Worm (Caenorhabditis elegans) whole organism, L3 larva: Measurements from ENCODE around the gene K02D10.2.
A peak's percentile ranks its signal among the peaks of the same experiment; 100 is the strongest.

Experiments used
- R02D3.7 ChIP-seq: fragments of 150-350 bp; optimal IDR thresholded peaks from 2 replicates; lab custom pipeline; 2014; ENCODE audit warnings: missing biosample characterization, missing genetic modification characterization
- aly-2 ChIP-seq: fragments of 150-350 bp; optimal IDR thresholded peaks from 2 replicates; lab custom pipeline; 2014; ENCODE audit warnings: missing biosample characterization, missing genetic modification characterization
- ama-1 ChIP-seq: fragments of 150-350 bp; optimal IDR thresholded peaks from 2 replicates; lab custom pipeline; 2018
- ceh-16 ChIP-seq: sonication (generic microtip); optimal IDR thresholded peaks from 2 replicates; lab custom pipeline; 2017; ENCODE audit warnings: missing biosample characterization, missing genetic modification characterization
- ceh-28 ChIP-seq: fragments of 150-350 bp; optimal IDR thresholded peaks from 2 replicates; lab custom pipeline; 2014; ENCODE audit warnings: missing biosample characterization, missing genetic modification reagents, missing genetic modification characterization
- ceh-82 ChIP-seq: fragments of 150-350 bp; optimal IDR thresholded peaks from 2 replicates; lab custom pipeline; 2014; ENCODE audit warnings: missing biosample characterization, missing genetic modification characterization
- ceh-9 ChIP-seq: sonication (generic microtip); optimal IDR thresholded peaks from 2 replicates; lab custom pipeline; 2018; ENCODE audit warnings: missing biosample characterization, missing genetic modification characterization
- daf-12 ChIP-seq: fragments of 150-350 bp; optimal IDR thresholded peaks from 2 replicates; lab custom pipeline; 2014; ENCODE audit warnings: missing biosample characterization, missing genetic modification reagents, missing genetic modification characterization
- egl-27 ChIP-seq: sonication (generic microtip); optimal IDR thresholded peaks from 4 replicates; lab custom pipeline; 2017; ENCODE audit warnings: missing biosample characterization, missing genetic modification reagents, missing genetic modification characterization
- egl-5 ChIP-seq: fragments of 150-350 bp; optimal IDR thresholded peaks from 2 replicates; lab custom pipeline; 2017; ENCODE audit warnings: missing biosample characterization, missing genetic modification reagents, missing genetic modification characterization, inconsistent platforms
- elt-1 ChIP-seq: fragments of 150-350 bp; optimal IDR thresholded peaks from 2 replicates; lab custom pipeline; 2014; ENCODE audit warnings: missing biosample characterization, missing genetic modification characterization
- elt-2 ChIP-seq: sonication (generic microtip); optimal IDR thresholded peaks from 2 replicates; lab custom pipeline; 2016; ENCODE audit warnings: missing genetic modification reagents, mild to moderate bottlenecking, missing genetic modification characterization, missing compliant biosample characterization
- elt-3 ChIP-seq, 3 experiments: fragments of 150-350 bp in 1 of 3; sonication (generic microtip) in 2 of 3; optimal IDR thresholded peaks; 2 replicates in 2 of 3; 4 replicates in 1 of 3; lab custom pipeline; 2014 to 2017; ENCODE audit warnings: missing biosample characterization in 3 of 3, missing genetic modification characterization in 3 of 3
- eor-1 ChIP-seq, 2 experiments: fragments of 150-350 bp; optimal IDR thresholded peaks; 2 replicates each; lab custom pipeline; 2014 to 2018; ENCODE audit warnings: missing biosample characterization in 2 of 2, missing genetic modification characterization in 2 of 2
- fkh-10 ChIP-seq: sonication (generic microtip); optimal IDR thresholded peaks from 2 replicates; lab custom pipeline; 2017; ENCODE audit warnings: missing biosample characterization, missing genetic modification reagents, missing genetic modification characterization
- fkh-2 ChIP-seq: fragments of 150-350 bp; optimal IDR thresholded peaks from 2 replicates; lab custom pipeline; 2014; ENCODE audit warnings: missing biosample characterization, missing genetic modification reagents, missing genetic modification characterization
- fos-1 ChIP-seq: fragments of 150-350 bp; optimal IDR thresholded peaks from 2 replicates; lab custom pipeline; 2014; ENCODE audit warnings: missing biosample characterization, missing genetic modification characterization
- hmg-11 ChIP-seq: sonication (generic microtip); optimal IDR thresholded peaks from 2 replicates; lab custom pipeline; 2016; ENCODE audit warnings: missing genetic modification characterization, missing compliant biosample characterization
- jun-1 ChIP-seq: fragments of 150-350 bp; optimal IDR thresholded peaks from 2 replicates; lab custom pipeline; 2014; ENCODE audit warnings: missing biosample characterization, missing genetic modification reagents, missing genetic modification characterization
- lin-15B ChIP-seq: fragments of 150-350 bp; optimal IDR thresholded peaks from 2 replicates; lab custom pipeline; 2014; ENCODE audit warnings: missing biosample characterization, missing genetic modification characterization
- lin-39 ChIP-seq: fragments of 150-350 bp; optimal IDR thresholded peaks from 2 replicates; lab custom pipeline; 2018; ENCODE audit warnings: missing biosample characterization, missing genetic modification reagents, missing genetic modification characterization
- lsy-12 ChIP-seq: sonication (generic microtip); optimal IDR thresholded peaks from 2 replicates; lab custom pipeline; 2016; ENCODE audit warnings: mild to moderate bottlenecking, missing genetic modification characterization, missing compliant biosample characterization
- mdl-1 ChIP-seq: fragments of 150-350 bp; optimal IDR thresholded peaks from 2 replicates; lab custom pipeline; 2014; ENCODE audit warnings: missing biosample characterization, missing genetic modification characterization
- nfya-1 ChIP-seq: sonication (generic microtip); optimal IDR thresholded peaks from 2 replicates; lab custom pipeline; 2017; ENCODE audit warnings: missing genetic modification characterization, mild to moderate bottlenecking, missing compliant biosample characterization, antibody characterized with exemption, moderate library complexity; ENCODE audit not compliant: insufficient read depth
- nhr-11 ChIP-seq: fragments of 150-350 bp; optimal IDR thresholded peaks from 2 replicates; lab custom pipeline; 2014; ENCODE audit warnings: missing biosample characterization, missing genetic modification characterization
- nhr-12 ChIP-seq: fragments of 150-350 bp; optimal IDR thresholded peaks from 2 replicates; lab custom pipeline; 2014; ENCODE audit warnings: missing biosample characterization, missing genetic modification characterization
- nhr-23 ChIP-seq: fragments of 150-350 bp; optimal IDR thresholded peaks from 2 replicates; lab custom pipeline; 2014; ENCODE audit warnings: missing biosample characterization, missing genetic modification reagents, missing genetic modification characterization
- nhr-237 ChIP-seq: fragments of 150-350 bp; optimal IDR thresholded peaks from 2 replicates; lab custom pipeline; 2014; ENCODE audit warnings: missing biosample characterization, missing genetic modification characterization
- nhr-25 ChIP-seq: sonication (generic microtip); optimal IDR thresholded peaks from 2 replicates; lab custom pipeline; 2017; ENCODE audit warnings: missing biosample characterization, missing genetic modification characterization
- nhr-28 ChIP-seq: fragments of 150-350 bp; optimal IDR thresholded peaks from 2 replicates; lab custom pipeline; 2014; ENCODE audit warnings: missing biosample characterization, missing genetic modification characterization
- nhr-43 ChIP-seq: sonication (generic microtip); optimal IDR thresholded peaks from 2 replicates; lab custom pipeline; 2016; ENCODE audit warnings: mild to moderate bottlenecking, missing genetic modification characterization, missing compliant biosample characterization; ENCODE audit not compliant: poor library complexity, severe bottlenecking
- nhr-67 ChIP-seq: fragments of 150-350 bp; optimal IDR thresholded peaks from 2 replicates; lab custom pipeline; 2014; ENCODE audit warnings: missing biosample characterization, missing genetic modification characterization
- nhr-77 ChIP-seq: fragments of 150-350 bp; optimal IDR thresholded peaks from 2 replicates; lab custom pipeline; 2014; ENCODE audit warnings: missing biosample characterization, missing genetic modification characterization
- pha-4 ChIP-seq: fragments of 150-350 bp; optimal IDR thresholded peaks from 2 replicates; lab custom pipeline; 2014; ENCODE audit warnings: missing biosample characterization, missing genetic modification reagents, missing genetic modification characterization
- pqm-1 ChIP-seq: fragments of 150-350 bp; optimal IDR thresholded peaks from 2 replicates; lab custom pipeline; 2017; ENCODE audit warnings: missing biosample characterization, missing genetic modification characterization, inconsistent platforms
- sea-2 ChIP-seq: fragments of 150-350 bp; sonication (generic microtip); optimal IDR thresholded peaks from 4 replicates; lab custom pipeline; 2014; ENCODE audit warnings: missing biosample characterization, missing genetic modification reagents, missing genetic modification characterization
- snpc-4 ChIP-seq: fragments of 150-350 bp; optimal IDR thresholded peaks from 2 replicates; lab custom pipeline; 2014; ENCODE audit warnings: missing biosample characterization, missing genetic modification characterization
- tbx-2 ChIP-seq: sonication (generic microtip); optimal IDR thresholded peaks from 2 replicates; lab custom pipeline; 2016; ENCODE audit warnings: mild to moderate bottlenecking, missing genetic modification characterization, missing compliant biosample characterization
- unc-39 ChIP-seq: sonication (generic microtip); optimal IDR thresholded peaks from 4 replicates; lab custom pipeline; 2017; ENCODE audit warnings: missing biosample characterization, missing genetic modification characterization
- ztf-11 ChIP-seq: fragments of 150-350 bp; optimal IDR thresholded peaks from 2 replicates; lab custom pipeline; 2014; ENCODE audit warnings: missing biosample characterization, missing genetic modification characterization
- ztf-4 ChIP-seq: fragments of 150-350 bp; optimal IDR thresholded peaks from 2 replicates; lab custom pipeline; 2014; ENCODE audit warnings: missing biosample characterization, missing genetic modification characterization

The K02D10.2 gene

ce11 chrIII:8739786-8740185, 31.3 kb downstream of the K02D10.2 start:
- no peak for TF ChIP-seq nhr-11 (tag; lab: Kevin White, UChicago)
- TF ChIP-seq elt-2 (tag; lab: Kevin White, UChicago), result no peak
- TF ChIP-seq ceh-28 (tag; lab: Kevin White, UChicago), result no peak
- TF ChIP-seq lin-15B (tag; lab: Kevin White, UChicago), result no peak
- TF ChIP-seq snpc-4, result no peak
- TF ChIP-seq ama-1, result no peak
- TF ChIP-seq nhr-237 (tag; lab: Kevin White, UChicago), result no peak
- no peak for TF ChIP-seq pqm-1
- TF ChIP-seq jun-1 (tag; lab: Kevin White, UChicago), result no peak
- no peak for TF ChIP-seq pha-4
- TF ChIP-seq nfya-1 (tag; lab: Kevin White, UChicago), result peak; percentile 46
- peak; percentile 26 for TF ChIP-seq egl-5
- no peak for TF ChIP-seq fkh-2 (tag; lab: Kevin White, UChicago)

ce11 chrIII:8739126-8739525, 31.9 kb downstream of the K02D10.2 start:
- TF ChIP-seq nhr-25 (tag; lab: Kevin White, UChicago) (peak; percentile 28), snpc-4 (peak; percentile 4), ceh-82 (tag; lab: Kevin White, UChicago) (no peak), nhr-43 (tag; lab: Kevin White, UChicago) (peak; percentile 50), nhr-28 (tag; lab: Kevin White, UChicago) (no peak), ceh-16 (tag; lab: Kevin White, UChicago) (no peak), nhr-12 (tag; lab: Kevin White, UChicago) (no peak), elt-1 (peak; percentile 81), mdl-1 (tag; lab: Kevin White, UChicago) (peak; percentile 81), daf-12 (tag; lab: Kevin White, UChicago) (no peak), lin-39 (tag; lab: Kevin White, UChicago) (no peak), nhr-77 (tag; lab: Kevin White, UChicago) (no peak), pha-4 (peak; percentile 32), R02D3.7 (tag; lab: Kevin White, UChicago) (no peak), aly-2 (tag; lab: Kevin White, UChicago) (no peak), ztf-4 (tag; lab: Kevin White, UChicago) (no peak), ama-1 (no peak), nfya-1 (tag; lab: Kevin White, UChicago) (peak; percentile 3), ceh-28 (tag; lab: Kevin White, UChicago) (no peak), elt-2 (tag; lab: Kevin White, UChicago) (peak; percentile 95), elt-3 (tag; optimal IDR thresholded peaks at IDR 0.05; lab: Kevin White, UChicago) (peak in 1 of 3 experiments; percentile 0), lsy-12 (tag; lab: Kevin White, UChicago) (no peak), eor-1 (tag; optimal IDR thresholded peaks at IDR 0.05; lab: Kevin White, UChicago) (no peak), jun-1 (tag; lab: Kevin White, UChicago) (peak; percentile 45), nhr-23 (tag; lab: Kevin White, UChicago) (peak; percentile 77), pqm-1 (peak; percentile 96), sea-2 (no peak), nhr-11 (tag; lab: Kevin White, UChicago) (no peak), lin-15B (tag; lab: Kevin White, UChicago) (no peak), nhr-67 (tag; lab: Kevin White, UChicago) (no peak), fkh-10 (GFP tag; lab: Kevin White, UChicago) (no peak), tbx-2 (no peak)

- TF ChIP-seq nhr-11 (tag; lab: Kevin White, UChicago) (no peak), ztf-4 (tag; lab: Kevin White, UChicago) (no peak), pqm-1 (no peak), egl-5 (no peak), nfya-1 (tag; lab: Kevin White, UChicago) (no peak), nhr-12 (tag; lab: Kevin White, UChicago) (no peak), ceh-16 (tag; lab: Kevin White, UChicago) (no peak), ceh-82 (tag; lab: Kevin White, UChicago) (no peak), lin-15B (tag; lab: Kevin White, UChicago) (no peak), egl-27 (no peak), unc-39 (no peak), ceh-9 (no peak), hmg-11 (tag; lab: Kevin White, UChicago) (no peak), fkh-10 (GFP tag; lab: Kevin White, UChicago) (no peak), snpc-4 (no peak), fos-1 (tag; lab: Kevin White, UChicago) (no peak), ztf-11 (tag; lab: Kevin White, UChicago) (no peak), tbx-2 (no peak), elt-3 (tag; optimal IDR thresholded peaks at IDR 0.05; lab: Kevin White, UChicago) (no peak)
Observed at ce11 chrIII:8738289-8738688, 32.8 kb downstream of the K02D10.2 start.
